Worm (Caenorhabditis elegans) whole organism, mixed stage, embryonic: ENCODE results near the gene swan-2.

ENCODE experiments used
- elt-1 ChIP-seq: sonication (generic microtip); optimal IDR thresholded peaks from 2 replicates; lab custom pipeline; 2017; ENCODE audit warnings: missing genetic modification characterization, mild to moderate bottlenecking, missing compliant biosample characterization, antibody characterized with exemption, moderate library complexity, borderline replicate concordance; ENCODE audit not compliant: insufficient read depth
- elt-3 ChIP-seq: fragments of 150-350 bp; optimal IDR thresholded peaks from 2 replicates; lab custom pipeline; 2014; ENCODE audit warnings: missing biosample characterization, missing genetic modification characterization
- ham-2 ChIP-seq: fragments of 200-800 bp; sonication (Bioruptor generic); optimal IDR thresholded peaks from 2 replicates; lab custom pipeline; 2018; ENCODE audit warnings: mild to moderate bottlenecking, missing genetic modification characterization, missing compliant biosample characterization
- lsy-2 ChIP-seq: fragments of 150-350 bp; optimal IDR thresholded peaks from 2 replicates; lab custom pipeline; 2014; ENCODE audit warnings: missing biosample characterization, missing genetic modification characterization
- mep-1 ChIP-seq: fragments of 150-350 bp; optimal IDR thresholded peaks from 2 replicates; lab custom pipeline; 2017; ENCODE audit warnings: missing biosample characterization, missing genetic modification reagents, missing genetic modification characterization, inconsistent platforms
- nhr-12 ChIP-seq: fragments of 150-350 bp; optimal IDR thresholded peaks from 2 replicates; lab custom pipeline; 2014; ENCODE audit warnings: missing biosample characterization, missing genetic modification characterization
- nhr-237 ChIP-seq: fragments of 150-350 bp; optimal IDR thresholded peaks from 2 replicates; lab custom pipeline; 2014; ENCODE audit warnings: missing biosample characterization, missing genetic modification characterization
- nhr-28 ChIP-seq: fragments of 150-350 bp; optimal IDR thresholded peaks from 2 replicates; lab custom pipeline; 2014; ENCODE audit warnings: missing biosample characterization, missing genetic modification characterization
- nhr-76 ChIP-seq: sonication (generic microtip); optimal IDR thresholded peaks from 2 replicates; lab custom pipeline; 2017; ENCODE audit warnings: missing biosample characterization, missing genetic modification characterization
- tbx-8 ChIP-seq: fragments of 200-800 bp; sonication (Bioruptor generic); optimal IDR thresholded peaks from 2 replicates; lab custom pipeline; 2018; ENCODE audit warnings: mild to moderate bottlenecking, missing genetic modification characterization, moderate library complexity, missing compliant biosample characterization
- unc-120 ChIP-seq: sonication (generic microtip); optimal IDR thresholded peaks from 2 replicates; lab custom pipeline; 2017; ENCODE audit warnings: missing genetic modification characterization, missing compliant biosample characterization; ENCODE audit not compliant: poor library complexity, severe bottlenecking
- ztf-11 ChIP-seq: fragments of 150-350 bp; optimal IDR thresholded peaks from 2 replicates; lab custom pipeline; 2014; ENCODE audit warnings: missing biosample characterization, missing genetic modification characterization

- TF ChIP-seq nhr-12: no peak
- TF ChIP-seq nhr-237 (tag; lab: Kevin White, UChicago): no peak
- TF ChIP-seq ham-2 (GFP tag; lab: Kevin White, UChicago): no peak
- no peak for TF ChIP-seq ztf-11 (tag; lab: Kevin White, UChicago)
- no peak for TF ChIP-seq unc-120
- TF ChIP-seq elt-3 (tag; lab: Kevin White, UChicago): no peak
- no peak for TF ChIP-seq mep-1
- no peak for TF ChIP-seq nhr-28 (tag; lab: Kevin White, UChicago)
- TF ChIP-seq nhr-76: no peak
- no peak for TF ChIP-seq tbx-8 (GFP tag; lab: Kevin White, UChicago)
- no peak for TF ChIP-seq elt-1
- no peak for TF ChIP-seq lsy-2 (tag; lab: Kevin White, UChicago)
These were observed 4.9 kb downstream of the swan-2 start for ce11 chrV:13799190-13799589.
